Worm (Caenorhabditis elegans): ENCODE results near the gene oac-38.

DNA sequence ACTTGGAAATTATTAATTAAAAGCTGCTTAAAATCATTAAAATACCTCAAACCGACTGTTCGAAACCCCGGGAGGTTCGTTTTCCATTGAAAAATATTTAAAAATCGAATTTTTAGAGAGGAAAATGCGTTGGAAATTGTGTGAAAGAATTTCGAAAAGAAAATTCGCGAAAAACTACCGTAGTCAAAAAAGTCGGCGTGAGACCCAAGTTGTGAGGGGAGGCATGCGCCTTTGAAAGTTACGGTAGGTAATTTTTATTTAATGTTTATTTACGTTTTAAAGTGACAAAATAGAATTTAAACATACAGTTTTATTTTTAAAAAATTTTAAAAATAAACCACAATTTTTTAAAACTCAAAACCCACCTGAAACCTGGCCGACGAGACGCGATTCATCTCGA is 37.6 kb downstream of the oac-38 start:
- TF ChIP-seq unc-62 (GFP tag; optimal IDR thresholded peaks at IDR 0.05), result no peak
- TF ChIP-seq ceh-16 (tag; optimal IDR thresholded peaks at IDR 0.05), result no peak
- no peak for TF ChIP-seq nhr-28 (tag; optimal IDR thresholded peaks at IDR 0.05)
- TF ChIP-seq nhr-237 (tag; optimal IDR thresholded peaks at IDR 0.05), result no peak
- no peak for TF ChIP-seq fkh-10 (GFP tag; optimal IDR thresholded peaks at IDR 0.05)
- TF ChIP-seq nhr-76 (tag; optimal IDR thresholded peaks at IDR 0.05), result no peak
- TF ChIP-seq elt-1 (tag; optimal IDR thresholded peaks at IDR 0.05), result no peak
- no peak for TF ChIP-seq sea-2 (GFP tag; optimal IDR thresholded peaks at IDR 0.05)
- TF ChIP-seq ztf-11 (tag; optimal IDR thresholded peaks at IDR 0.05), result no peak
- TF ChIP-seq egl-27 (tag; optimal IDR thresholded peaks at IDR 0.05), result no peak
- TF ChIP-seq pha-4 (tag; optimal IDR thresholded peaks at IDR 0.05), result no peak
- no peak for TF ChIP-seq ceh-82 (tag; optimal IDR thresholded peaks at IDR 0.05)
- no peak for TF ChIP-seq tbx-2 (tag; optimal IDR thresholded peaks at IDR 0.05)

Measured in whole organism, L3 larva.